Fruit fly (Drosophila melanogaster) whole organism, embryonic: ENCODE data around the gene nonA.
A peak's percentile ranks its signal among the peaks of the same experiment; 100 is the strongest.

Source experiments
- Bgb ChIP-seq: fragments of 200-800 bp; sonication (Bioruptor generic); IDR thresholded peaks from 2 replicates; pipeline ENCODE4 v1.3.6; 2022; ENCODE audit warnings: missing biosample characterization, missing genetic modification characterization; ENCODE audit not compliant: partially characterized antibody
- CG12744 ChIP-seq: fragments of 200-800 bp; sonication (Bioruptor generic); optimal IDR thresholded peaks from 2 replicates; lab custom pipeline; 2016; ENCODE audit warnings: missing biosample characterization, missing genetic modification characterization
- CG13287 ChIP-seq: fragments of 200-800 bp; sonication (Bioruptor generic); IDR thresholded peaks from 2 replicates; pipeline ENCODE4 v1.3.6; 2022; ENCODE audit warnings: missing biosample characterization, missing genetic modification characterization; ENCODE audit not compliant: partially characterized antibody
- CG13624 ChIP-seq: fragments of 200-800 bp; sonication (Bioruptor generic); optimal IDR thresholded peaks from 2 replicates; lab custom pipeline; 2016; ENCODE audit warnings: missing biosample characterization, missing genetic modification characterization
- CG14710 ChIP-seq: fragments of 200-800 bp; sonication (Bioruptor generic); optimal IDR thresholded peaks from 3 replicates; lab custom pipeline; 2019; ENCODE audit warnings: missing biosample characterization, mild to moderate bottlenecking, missing genetic modification characterization, moderate library complexity
- CG15514 ChIP-seq: fragments of 200-800 bp; sonication (Bioruptor generic); optimal IDR thresholded peaks from 3 replicates; lab custom pipeline; 2017; ENCODE audit warnings: missing biosample characterization, missing genetic modification characterization, mild to moderate bottlenecking, moderate library complexity, missing genetic modification reagents
- CG17802 ChIP-seq: fragments of 200-800 bp; sonication (Bioruptor generic); optimal IDR thresholded peaks from 2 replicates; lab custom pipeline; 2018; ENCODE audit warnings: missing biosample characterization, mild to moderate bottlenecking, missing genetic modification characterization, moderate library complexity
- CG2120 ChIP-seq: fragments of 200-800 bp; sonication (Bioruptor generic); optimal IDR thresholded peaks from 3 replicates; lab custom pipeline; 2016; ENCODE audit warnings: missing biosample characterization, missing genetic modification characterization
- CG2712 ChIP-seq: fragments of 200-800 bp; optimal IDR thresholded peaks from 3 replicates; lab custom pipeline; 2019; ENCODE audit warnings: missing biosample characterization, mild to moderate bottlenecking, missing genetic modification characterization, moderate library complexity
- CG30020 ChIP-seq: fragments of 200-800 bp; optimal IDR thresholded peaks from 2 replicates; lab custom pipeline; 2019; ENCODE audit warnings: missing biosample characterization, mild to moderate bottlenecking, missing genetic modification characterization, moderate library complexity
- CG30403 ChIP-seq: fragments of 200-800 bp; sonication (Bioruptor generic); optimal IDR thresholded peaks from 3 replicates; lab custom pipeline; 2016; ENCODE audit warnings: missing biosample characterization, missing genetic modification characterization
- CG42726 ChIP-seq: fragments of 200-800 bp; sonication (Bioruptor generic); IDR thresholded peaks from 2 replicates; pipeline ENCODE4 v1.3.6; 2022; ENCODE audit warnings: missing biosample characterization, missing genetic modification characterization; ENCODE audit not compliant: partially characterized antibody
- CG6791 ChIP-seq: fragments of 200-800 bp; sonication (Bioruptor generic); IDR thresholded peaks from 3 replicates; pipeline ENCODE4 v1.3.6; 2022; ENCODE audit warnings: missing biosample characterization, missing genetic modification characterization; ENCODE audit not compliant: partially characterized antibody
- CG7357 ChIP-seq: fragments of 200-800 bp; sonication (Bioruptor generic); IDR thresholded peaks from 3 replicates; pipeline ENCODE4 v1.3.6; 2022; ENCODE audit warnings: missing biosample characterization, missing genetic modification characterization
- CG8290 ChIP-seq, 3 experiments: fragments of 200-800 bp; sonication (Bioruptor generic); optimal IDR thresholded peaks; 2 replicates each; lab custom pipeline; 2016 to 2019; ENCODE audit warnings: missing biosample characterization in 3 of 3, missing genetic modification characterization in 3 of 3, mild to moderate bottlenecking in 2 of 3, moderate library complexity in 1 of 3
- CG8359 ChIP-seq: fragments of 200-800 bp; sonication (Bioruptor generic); optimal IDR thresholded peaks from 2 replicates; lab custom pipeline; 2017; ENCODE audit warnings: missing biosample characterization, mild to moderate bottlenecking, missing genetic modification characterization, borderline replicate concordance
- CG9609 ChIP-seq: fragments of 200-800 bp; sonication (Bioruptor generic); optimal IDR thresholded peaks from 3 replicates; lab custom pipeline; 2016; ENCODE audit warnings: missing biosample characterization, missing genetic modification characterization
- Camta ChIP-seq: fragments of 200-800 bp; sonication (Bioruptor generic); optimal IDR thresholded peaks from 2 replicates; lab custom pipeline; 2016; ENCODE audit warnings: missing biosample characterization, missing genetic modification characterization
- Dref ChIP-seq: fragments of 200-800 bp; sonication (Bioruptor generic); IDR thresholded peaks from 2 replicates; pipeline ENCODE4 v1.3.6; 2022; ENCODE audit warnings: missing biosample characterization, missing genetic modification characterization
- Elba2 ChIP-seq: fragments of 200-800 bp; sonication (Bioruptor generic); optimal IDR thresholded peaks from 3 replicates; lab custom pipeline; 2016; ENCODE audit warnings: missing biosample characterization, missing genetic modification characterization
- Ets97D ChIP-seq: fragments of 200-800 bp; sonication (Bioruptor generic); optimal IDR thresholded peaks from 3 replicates; lab custom pipeline; 2016; ENCODE audit warnings: missing biosample characterization, missing genetic modification characterization
- Fer2 ChIP-seq: fragments of 200-800 bp; sonication (Bioruptor generic); optimal IDR thresholded peaks from 2 replicates; lab custom pipeline; 2018; ENCODE audit warnings: missing biosample characterization, mild to moderate bottlenecking, missing genetic modification characterization, moderate library complexity
- GATAe ChIP-seq: fragments of 200-800 bp; sonication (Bioruptor generic); conservative IDR thresholded peaks from 2 replicates; pipeline ENCODE4 v1.3.6; 2022; ENCODE audit warnings: missing biosample characterization, missing genetic modification characterization
- HmgZ ChIP-seq: fragments of 200-800 bp; sonication (Bioruptor generic); optimal IDR thresholded peaks from 2 replicates; lab custom pipeline; 2018; ENCODE audit warnings: missing biosample characterization, mild to moderate bottlenecking, missing genetic modification characterization
- Med ChIP-seq: fragments of 200-800 bp; sonication (Bioruptor generic); peaks from one replicate; lab custom pipeline; 2016; ENCODE audit warnings: missing biosample characterization, missing genetic modification characterization, mild to moderate bottlenecking, inconsistent platforms, moderate library complexity
- Rfx ChIP-seq: fragments of 200-800 bp; sonication (Bioruptor generic); IDR thresholded peaks from 2 replicates; pipeline ENCODE4 v1.3.6; 2022; ENCODE audit warnings: missing biosample characterization, missing genetic modification characterization
- Scr ChIP-seq: fragments of 200-800 bp; sonication (Bioruptor generic); IDR thresholded peaks from 2 replicates; pipeline ENCODE4 v1.3.6; 2022; ENCODE audit warnings: missing biosample characterization, missing genetic modification characterization; ENCODE audit not compliant: partially characterized antibody
- Sry-δ ChIP-seq: fragments of 200-800 bp; sonication (Bioruptor generic); optimal IDR thresholded peaks from 2 replicates; lab custom pipeline; 2016; ENCODE audit warnings: missing biosample characterization, missing genetic modification characterization
- Xbp1 ChIP-seq: fragments of 200-800 bp; sonication (Bioruptor generic); optimal IDR thresholded peaks from 3 replicates; lab custom pipeline; 2016; ENCODE audit warnings: missing biosample characterization, mild to moderate bottlenecking, missing genetic modification characterization
- YL-1 ChIP-seq: fragments of 200-800 bp; sonication (Bioruptor generic); optimal IDR thresholded peaks from 3 replicates; lab custom pipeline; 2017; ENCODE audit warnings: missing biosample characterization, mild to moderate bottlenecking, missing genetic modification characterization
- al ChIP-seq: fragments of 200-800 bp; sonication (Bioruptor generic); IDR thresholded peaks from 2 replicates; pipeline ENCODE4 v1.3.6; 2022; ENCODE audit warnings: missing biosample characterization, missing genetic modification characterization
- ash1 ChIP-seq: fragments of 200-800 bp; sonication (Bioruptor generic); optimal IDR thresholded peaks from 2 replicates; lab custom pipeline; 2018; ENCODE audit warnings: missing biosample characterization, mild to moderate bottlenecking, missing genetic modification characterization
- bcd ChIP-seq: fragments of 200-800 bp; sonication (Bioruptor generic); optimal IDR thresholded peaks from 2 replicates; lab custom pipeline; 2017; ENCODE audit warnings: missing biosample characterization, mild to moderate bottlenecking, missing genetic modification characterization
- bowl ChIP-seq: fragments of 200-800 bp; sonication (Bioruptor generic); IDR thresholded peaks from 2 replicates; pipeline ENCODE4 v1.3.6; 2022; ENCODE audit warnings: missing biosample characterization, missing genetic modification characterization
- disco-r ChIP-seq: fragments of 200-800 bp; sonication (Bioruptor generic); optimal IDR thresholded peaks from 2 replicates; lab custom pipeline; 2016; ENCODE audit warnings: missing biosample characterization, missing genetic modification characterization
- fd64A ChIP-seq: fragments of 200-800 bp; sonication (Bioruptor generic); optimal IDR thresholded peaks from 3 replicates; lab custom pipeline; 2018; ENCODE audit warnings: missing biosample characterization, mild to moderate bottlenecking, missing genetic modification characterization
- gfzf ChIP-seq: fragments of 200-800 bp; sonication (Bioruptor generic); optimal IDR thresholded peaks from 2 replicates; lab custom pipeline; 2016; ENCODE audit warnings: missing biosample characterization, mild to moderate bottlenecking, missing genetic modification characterization, moderate library complexity
- gro ChIP-seq: fragments of 200-800 bp; sonication (Bioruptor generic); optimal IDR thresholded peaks from 2 replicates; lab custom pipeline; 2016; ENCODE audit warnings: missing biosample characterization, missing genetic modification characterization
- otp ChIP-seq: fragments of 200-800 bp; sonication (Bioruptor generic); IDR thresholded peaks from 3 replicates; pipeline ENCODE4, ENCODE4 v1.3.6; 2022; ENCODE audit warnings: missing biosample characterization, missing genetic modification characterization
- phol ChIP-seq: fragments of 200-800 bp; sonication (Bioruptor generic); optimal IDR thresholded peaks from 3 replicates; lab custom pipeline; 2018; ENCODE audit warnings: missing biosample characterization, mild to moderate bottlenecking, missing genetic modification characterization, moderate library complexity
- pzg ChIP-seq: fragments of 200-800 bp; sonication (Bioruptor generic); optimal IDR thresholded peaks from 3 replicates; lab custom pipeline; 2018; ENCODE audit warnings: missing biosample characterization, mild to moderate bottlenecking, missing genetic modification characterization, moderate library complexity
- row ChIP-seq: fragments of 200-800 bp; sonication (Bioruptor generic); IDR thresholded peaks from 3 replicates; pipeline ENCODE4 v1.3.6; 2022; ENCODE audit warnings: missing biosample characterization, missing genetic modification characterization
- schlank ChIP-seq: fragments of 200-800 bp; sonication (Bioruptor generic); optimal IDR thresholded peaks from 2 replicates; lab custom pipeline; 2018; ENCODE audit warnings: missing biosample characterization, mild to moderate bottlenecking, missing genetic modification characterization
- sens ChIP-seq: fragments of 200-800 bp; sonication (Bioruptor generic); peaks from one replicate; lab custom pipeline; 2016; ENCODE audit warnings: missing biosample characterization, missing genetic modification characterization
- slbo ChIP-seq: fragments of 200-800 bp; sonication (Bioruptor generic); IDR thresholded peaks from 2 replicates; pipeline ENCODE4 v1.3.6; 2022; ENCODE audit warnings: missing biosample characterization, missing genetic modification characterization
- toy ChIP-seq: fragments of 200-800 bp; sonication (Bioruptor generic); IDR thresholded peaks from 2 replicates; pipeline ENCODE4 v1.3.6; 2022; ENCODE audit warnings: missing biosample characterization, missing genetic modification characterization
- unc-4 ChIP-seq: fragments of 200-800 bp; sonication (Bioruptor generic); IDR thresholded peaks from 2 replicates; pipeline ENCODE4 v1.3.6; 2022; ENCODE audit warnings: missing biosample characterization, missing genetic modification characterization; ENCODE audit not compliant: partially characterized antibody
- vvl ChIP-seq: fragments of 200-800 bp; sonication (Bioruptor generic); IDR thresholded peaks from 2 replicates; pipeline ENCODE4 v1.3.6; 2022; ENCODE audit warnings: missing biosample characterization, missing genetic modification characterization
- wor ChIP-seq: fragments of 200-800 bp; sonication (Bioruptor generic); IDR thresholded peaks from 2 replicates; pipeline ENCODE4 v1.3.6; 2022; ENCODE audit warnings: missing biosample characterization, missing genetic modification characterization
- zen2 ChIP-seq: fragments of 200-800 bp; sonication (Bioruptor generic); IDR thresholded peaks from 3 replicates; pipeline ENCODE4 v1.3.6; 2022; ENCODE audit warnings: missing biosample characterization, missing genetic modification characterization; ENCODE audit not compliant: partially characterized antibody

The nonA gene

dm6 chrX:16350062-16350461, 11.3 kb upstream of the nonA start, which contains the start of gene sl (continued):
- TF ChIP-seq Fer2 (tag; lab: Kevin White, UChicago) = no peak
- no peak for TF ChIP-seq CG12744
- TF ChIP-seq gro (GFP tag; lab: Kevin White, UChicago) = peak; percentile 41
- peak; percentile 58 for TF ChIP-seq Rfx (GFP tag; lab: Robert Waterston, UW)
- TF ChIP-seq Xbp1 (GFP tag; lab: Kevin White, UChicago) = peak; percentile 23
- TF ChIP-seq wor = no peak
- TF ChIP-seq Ets97D (GFP tag; lab: Kevin White, UChicago) = peak; percentile 54
- TF ChIP-seq CG8290 (GFP tag; optimal IDR thresholded peaks at IDR 0.05; lab: Kevin White, UChicago) = peak; percentile 4
- no peak for TF ChIP-seq CG8290 (tag; optimal IDR thresholded peaks at IDR 0.05; lab: Kevin White, UChicago)
- TF ChIP-seq CG8359 = no peak
- 0 out of 3 replicates have a peak, but pooled peaks have one; percentile 11 for TF ChIP-seq CG6791 (GFP tag; lab: Robert Waterston, UW)
- peak; percentile 46 for TF ChIP-seq CG14710
- peak; percentile 32 for TF ChIP-seq Scr (GFP tag; lab: Robert Waterston, UW)
- no peak for TF ChIP-seq fd64A (GFP tag; lab: Kevin White, UChicago)
- TF ChIP-seq Med (GFP tag; lab: Kevin White, UChicago) = peak; percentile 90
- TF ChIP-seq al (GFP tag; lab: Robert Waterston, UW) = no peak
- TF ChIP-seq gfzf = peak; percentile 66
- peak; percentile 53 for TF ChIP-seq slbo (GFP tag; lab: Robert Waterston, UW)
- no peak for TF ChIP-seq CG42726 (GFP tag; lab: Robert Waterston, UW)
- TF ChIP-seq CG2120 = peak; percentile 28
- TF ChIP-seq HmgZ (tag; lab: Kevin White, UChicago) = peak; percentile 36
- TF ChIP-seq ash1 (GFP tag; lab: Kevin White, UChicago) = no peak
- TF ChIP-seq row (GFP tag; lab: Robert Waterston, UW) = peak; percentile 83
- peak; percentile 69 for TF ChIP-seq CG15514
- no peak for TF ChIP-seq bowl
- TF ChIP-seq CG7357 = peak; percentile 92
- peak; percentile 40 for TF ChIP-seq Elba2 (GFP tag; lab: Kevin White, UChicago)
- TF ChIP-seq GATAe (GFP tag; lab: Robert Waterston, UW) = peak; percentile 78
- 0 out of 3 replicates have a peak, but pooled peaks have one; percentile 10 for TF ChIP-seq otp (GFP tag; lab: Robert Waterston, UW)
- no peak for TF ChIP-seq bcd
- no peak for TF ChIP-seq disco-r (GFP tag; lab: Kevin White, UChicago)
- TF ChIP-seq phol (tag; lab: Kevin White, UChicago) = peak; percentile 24
- TF ChIP-seq toy = no peak
- no peak for TF ChIP-seq schlank (tag; lab: Kevin White, UChicago)
- TF ChIP-seq CG9609 (GFP tag; lab: Kevin White, UChicago) = no peak
- peak; percentile 32 for TF ChIP-seq Camta (GFP tag; lab: Kevin White, UChicago)
- TF ChIP-seq CG30020 (tag; lab: Kevin White, UChicago) = peak; percentile 94
- TF ChIP-seq pzg (GFP tag; lab: Kevin White, UChicago) = peak; percentile 56
- TF ChIP-seq Sry-δ (GFP tag; lab: Kevin White, UChicago) = peak; percentile 22
- peak; percentile 66 for TF ChIP-seq CG13287
- TF ChIP-seq sens (GFP tag; lab: Kevin White, UChicago) = peak; percentile 85
- 0 out of 2 replicates have a peak, but pooled peaks have one; percentile 15 for TF ChIP-seq vvl (GFP tag; lab: Robert Waterston, UW)
- TF ChIP-seq YL-1 (GFP tag; lab: Kevin White, UChicago) = peak; percentile 57
- TF ChIP-seq zen2 (GFP tag; lab: Robert Waterston, UW) = no peak
- TF ChIP-seq CG2712 (tag; lab: Kevin White, UChicago) = no peak
- TF ChIP-seq unc-4 (GFP tag; lab: Robert Waterston, UW) = peak; percentile 19; the same call in 1 of the 2 replicates
- peak; percentile 26 for TF ChIP-seq CG13624 (GFP tag; lab: Kevin White, UChicago)
- 0 out of 2 replicates have a peak, but pooled peaks have one; percentile 36 for TF ChIP-seq Bgb (GFP tag; lab: Robert Waterston, UW)
- peak; percentile 93 for TF ChIP-seq CG17802 (tag; lab: Kevin White, UChicago)
- peak; percentile 16 for TF ChIP-seq CG30403
- TF ChIP-seq Dref (GFP tag; lab: Robert Waterston, UW) = 0 out of 2 replicates have a peak, but pooled peaks have one; percentile 37
